Fruit fly (Drosophila melanogaster) whole organism, embryonic: ENCODE results near the gene Tfb4.

ENCODE experiments used
- Abd-B ChIP-seq: fragments of 200-800 bp; sonication (Bioruptor generic); optimal IDR thresholded peaks from 2 replicates; lab custom pipeline; 2018; ENCODE audit warnings: missing biosample characterization, mild to moderate bottlenecking, missing genetic modification characterization, moderate library complexity
- Ada2b ChIP-seq: fragments of 200-800 bp; sonication (Bioruptor generic); IDR thresholded peaks from 2 replicates; pipeline ENCODE4 v1.3.6; 2022; ENCODE audit warnings: missing biosample characterization, missing genetic modification characterization
- Asciz ChIP-seq: fragments of 200-800 bp; sonication (Bioruptor generic); optimal IDR thresholded peaks from 2 replicates; lab custom pipeline; 2017; ENCODE audit warnings: missing biosample characterization, mild to moderate bottlenecking, missing genetic modification characterization, missing genetic modification reagents
- B-H2 ChIP-seq: fragments of 200-800 bp; sonication (Bioruptor generic); optimal IDR thresholded peaks from 2 replicates; lab custom pipeline; 2018; ENCODE audit warnings: missing biosample characterization, mild to moderate bottlenecking, missing genetic modification characterization
- CG10274 ChIP-seq: fragments of 200-800 bp; sonication (Bioruptor generic); optimal IDR thresholded peaks from 3 replicates; lab custom pipeline; 2017; ENCODE audit warnings: missing biosample characterization, mild to moderate bottlenecking, missing genetic modification characterization
- CG10979 ChIP-seq: fragments of 200-800 bp; sonication (Bioruptor generic); optimal IDR thresholded peaks from 2 replicates; lab custom pipeline; 2018; ENCODE audit warnings: missing biosample characterization, mild to moderate bottlenecking, missing genetic modification characterization, moderate library complexity
- CG12071 ChIP-seq: fragments of 200-800 bp; sonication (Bioruptor generic); optimal IDR thresholded peaks from 3 replicates; lab custom pipeline; 2018; ENCODE audit warnings: missing biosample characterization, mild to moderate bottlenecking, missing genetic modification characterization
- CG12219 ChIP-seq: fragments of 200-800 bp; sonication (Bioruptor generic); optimal IDR thresholded peaks from 3 replicates; lab custom pipeline; 2018; ENCODE audit warnings: missing biosample characterization, mild to moderate bottlenecking, missing genetic modification characterization
- CG12769 ChIP-seq: fragments of 200-800 bp; sonication (Bioruptor generic); optimal IDR thresholded peaks from 2 replicates; lab custom pipeline; 2019; ENCODE audit warnings: missing biosample characterization, mild to moderate bottlenecking, missing genetic modification characterization, moderate library complexity
- CG13424 ChIP-seq: fragments of 200-800 bp; sonication (Bioruptor generic); optimal IDR thresholded peaks from 2 replicates; lab custom pipeline; 2019; ENCODE audit warnings: missing biosample characterization, mild to moderate bottlenecking, missing genetic modification characterization, moderate library complexity
- CG13624 ChIP-seq: fragments of 200-800 bp; sonication (Bioruptor generic); optimal IDR thresholded peaks from 2 replicates; lab custom pipeline; 2016; ENCODE audit warnings: missing biosample characterization, missing genetic modification characterization
- CG15011 ChIP-seq: fragments of 200-800 bp; sonication (Bioruptor generic); optimal IDR thresholded peaks from 3 replicates; lab custom pipeline; 2018; ENCODE audit warnings: missing biosample characterization, mild to moderate bottlenecking, missing genetic modification characterization
- CG15073 ChIP-seq: fragments of 200-800 bp; sonication (Bioruptor generic); optimal IDR thresholded peaks from 2 replicates; lab custom pipeline; 2016; ENCODE audit warnings: missing biosample characterization, missing genetic modification characterization
- CG16813 ChIP-seq: fragments of 200-800 bp; sonication (Bioruptor generic); IDR thresholded peaks from 3 replicates; pipeline ENCODE4 v1.3.6; 2022; ENCODE audit warnings: missing biosample characterization, missing genetic modification characterization; ENCODE audit not compliant: partially characterized antibody
- CG18476 ChIP-seq: fragments of 200-800 bp; sonication (Bioruptor generic); optimal IDR thresholded peaks from 2 replicates; lab custom pipeline; 2016; ENCODE audit warnings: missing biosample characterization, mild to moderate bottlenecking, missing genetic modification characterization
- CG2129 ChIP-seq: fragments of 200-800 bp; sonication (Bioruptor generic); IDR thresholded peaks from 2 replicates; pipeline ENCODE4 v1.3.6; 2022; ENCODE audit warnings: missing biosample characterization, missing genetic modification characterization; ENCODE audit not compliant: partially characterized antibody
- CG34422 ChIP-seq: fragments of 200-800 bp; sonication (Bioruptor generic); IDR thresholded peaks from 3 replicates; pipeline ENCODE4 v1.3.6; 2022; ENCODE audit warnings: missing biosample characterization, missing genetic modification characterization
- CG3995 ChIP-seq: fragments of 200-800 bp; sonication (Bioruptor generic); optimal IDR thresholded peaks from 3 replicates; lab custom pipeline; 2016; ENCODE audit warnings: missing biosample characterization, missing genetic modification characterization
- CG6175 ChIP-seq: fragments of 200-800 bp; sonication (Bioruptor generic); IDR thresholded peaks from 3 replicates; pipeline ENCODE4 v1.3.6; 2022; ENCODE audit warnings: missing biosample characterization, missing genetic modification characterization
- CG7271 ChIP-seq: fragments of 200-800 bp; sonication (Bioruptor generic); optimal IDR thresholded peaks from 2 replicates; lab custom pipeline; 2018; ENCODE audit warnings: missing biosample characterization, mild to moderate bottlenecking, missing genetic modification characterization, moderate library complexity
- CG8359 ChIP-seq: fragments of 200-800 bp; sonication (Bioruptor generic); optimal IDR thresholded peaks from 2 replicates; lab custom pipeline; 2017; ENCODE audit warnings: missing biosample characterization, mild to moderate bottlenecking, missing genetic modification characterization, borderline replicate concordance
- CG9797 ChIP-seq: fragments of 200-800 bp; sonication (Bioruptor generic); optimal IDR thresholded peaks from 3 replicates; lab custom pipeline; 2018; ENCODE audit warnings: missing biosample characterization, mild to moderate bottlenecking, missing genetic modification characterization
- CrebB ChIP-seq: fragments of 200-800 bp; sonication (Bioruptor generic); optimal IDR thresholded peaks from 3 replicates; lab custom pipeline; 2018; ENCODE audit warnings: missing biosample characterization, mild to moderate bottlenecking, missing genetic modification characterization
- D19B ChIP-seq: fragments of 200-800 bp; sonication (Bioruptor generic); optimal IDR thresholded peaks from 2 replicates; lab custom pipeline; 2017; ENCODE audit warnings: missing biosample characterization, mild to moderate bottlenecking, missing genetic modification characterization
- Deaf1 ChIP-seq: fragments of 200-800 bp; optimal IDR thresholded peaks from 3 replicates; lab custom pipeline; 2019; ENCODE audit warnings: missing biosample characterization, mild to moderate bottlenecking, missing genetic modification characterization, moderate library complexity
- E2f1 ChIP-seq: fragments of 200-800 bp; sonication (Bioruptor generic); IDR thresholded peaks from 2 replicates; pipeline ENCODE4 v1.3.6; 2022; ENCODE audit warnings: missing biosample characterization, missing genetic modification characterization
- ERR ChIP-seq: fragments of 200-800 bp; sonication (Bioruptor generic); optimal IDR thresholded peaks from 2 replicates; lab custom pipeline; 2016; ENCODE audit warnings: missing biosample characterization, missing genetic modification characterization
- Hmr ChIP-seq: fragments of 200-800 bp; sonication (Bioruptor generic); optimal IDR thresholded peaks from 3 replicates; lab custom pipeline; 2017; ENCODE audit warnings: mild to moderate bottlenecking, missing biosample characterization, missing genetic modification reagents, missing genetic modification characterization
- Hr3 ChIP-seq: fragments of 200-800 bp; sonication (Bioruptor generic); optimal IDR thresholded peaks from 3 replicates; lab custom pipeline; 2016; ENCODE audit warnings: missing biosample characterization, missing genetic modification characterization
- Mad ChIP-seq: fragments of 200-800 bp; sonication (Bioruptor generic); optimal IDR thresholded peaks from 2 replicates; lab custom pipeline; 2016; ENCODE audit warnings: missing biosample characterization, missing genetic modification characterization
- Nf-YC ChIP-seq: fragments of 200-800 bp; optimal IDR thresholded peaks from 3 replicates; lab custom pipeline; 2019; ENCODE audit warnings: missing biosample characterization, mild to moderate bottlenecking, missing genetic modification characterization, moderate library complexity
- ac ChIP-seq: fragments of 200-800 bp; sonication (Bioruptor generic); optimal IDR thresholded peaks from 3 replicates; lab custom pipeline; 2017; ENCODE audit warnings: missing biosample characterization, mild to moderate bottlenecking, missing genetic modification characterization
- bab2 ChIP-seq: fragments of 200-800 bp; sonication (Bioruptor generic); optimal IDR thresholded peaks from 2 replicates; lab custom pipeline; 2016; ENCODE audit warnings: missing biosample characterization, missing genetic modification characterization
- bbx ChIP-seq: fragments of 200-800 bp; sonication (Bioruptor generic); IDR thresholded peaks from 2 replicates; pipeline ENCODE4 v1.3.6; 2022; ENCODE audit warnings: missing biosample characterization, missing genetic modification characterization; ENCODE audit not compliant: partially characterized antibody
- br ChIP-seq: fragments of >200 bp; optimal IDR thresholded peaks from 2 replicates; lab custom pipeline; 2017
- caup ChIP-seq: fragments of 200-800 bp; sonication (Bioruptor generic); optimal IDR thresholded peaks from 3 replicates; lab custom pipeline; 2017; ENCODE audit warnings: missing biosample characterization, mild to moderate bottlenecking, missing genetic modification characterization, moderate library complexity; ENCODE audit not compliant: severe bottlenecking
- chinmo ChIP-seq: fragments of 200-800 bp; sonication (Bioruptor generic); IDR thresholded peaks from 4 replicates; pipeline ENCODE4 v1.3.6; 2022; ENCODE audit warnings: missing biosample characterization, missing genetic modification characterization; ENCODE audit not compliant: partially characterized antibody
- ftz-f1 ChIP-seq: fragments of 200-800 bp; sonication (Bioruptor generic); optimal IDR thresholded peaks from 2 replicates; lab custom pipeline; 2016; ENCODE audit warnings: missing biosample characterization, missing genetic modification characterization
- gfzf ChIP-seq: fragments of 200-800 bp; sonication (Bioruptor generic); optimal IDR thresholded peaks from 2 replicates; lab custom pipeline; 2016; ENCODE audit warnings: missing biosample characterization, mild to moderate bottlenecking, missing genetic modification characterization, moderate library complexity
- gt ChIP-seq: fragments of 200-800 bp; sonication (Bioruptor generic); IDR thresholded peaks from 2 replicates; pipeline ENCODE4 v1.3.6; 2022; ENCODE audit warnings: missing biosample characterization, missing genetic modification characterization
- lov ChIP-seq, 2 experiments: fragments of 200-800 bp in 1 of 2; fragments of >200 bp in 1 of 2; sonication (Bioruptor generic) in 1 of 2; IDR thresholded peaks in 1 of 2; optimal IDR thresholded peaks in 1 of 2; 2 replicates in 1 of 2; 3 replicates in 1 of 2; pipeline versions ENCODE4 v1.3.6 to Lab custom; 2017 to 2022; ENCODE audit warnings: missing biosample characterization in 1 of 2, missing genetic modification characterization in 1 of 2
- luna ChIP-seq: fragments of 200-800 bp; sonication (Bioruptor generic); optimal IDR thresholded peaks from 2 replicates; lab custom pipeline; 2016; ENCODE audit warnings: missing biosample characterization, missing genetic modification characterization
- nau ChIP-seq: fragments of 200-800 bp; sonication (Bioruptor generic); optimal IDR thresholded peaks from 3 replicates; lab custom pipeline; 2017; ENCODE audit warnings: missing biosample characterization, mild to moderate bottlenecking, missing genetic modification characterization, missing genetic modification reagents
- pan ChIP-seq, 4 experiments: fragments of >200 bp in 3 of 4; fragments of 200-800 bp in 1 of 4; sonication (Bioruptor generic) in 1 of 4; optimal IDR thresholded peaks in 3 of 4; IDR thresholded peaks in 1 of 4; 2 replicates each; pipeline versions ENCODE4 v1.3.6 to Lab custom; 2017 to 2022; ENCODE audit warnings: missing biosample characterization in 2 of 4, missing genetic modification characterization in 2 of 4, mixed read lengths in 1 of 4
- peb ChIP-seq: fragments of 200-800 bp; sonication (Bioruptor generic); IDR thresholded peaks from 2 replicates; pipeline ENCODE4 v1.3.6; 2022; ENCODE audit warnings: missing biosample characterization, missing genetic modification characterization
- repo ChIP-seq: fragments of 200-800 bp; sonication (Bioruptor generic); optimal IDR thresholded peaks from 2 replicates; lab custom pipeline; 2016; ENCODE audit warnings: missing biosample characterization, missing genetic modification characterization
- tll ChIP-seq, 2 experiments: fragments of 200-800 bp in 1 of 2; fragments of >200 bp in 1 of 2; sonication (Bioruptor generic) in 1 of 2; optimal IDR thresholded peaks; 2 replicates each; lab custom pipeline; 2017 to 2019; ENCODE audit warnings: missing biosample characterization in 2 of 2, missing genetic modification characterization in 2 of 2, mild to moderate bottlenecking in 1 of 2, moderate library complexity in 1 of 2

Tfb4 gene

dm6 chr2L:1157679-1158518, 7.4 kb upstream of the Tfb4 start, which contains the start of gene capt (continued):
- TF ChIP-seq CG16813 (GFP tag; lab: Robert Waterston, UW): no peak
- no peak for TF ChIP-seq gt (GFP tag; lab: Robert Waterston, UW)
- no peak for TF ChIP-seq Deaf1
- TF ChIP-seq CrebB: no peak
- TF ChIP-seq chinmo (GFP tag; lab: Robert Waterston, UW): peak; percentile 82; the same call in 1 of the 4 replicates
- no peak for TF ChIP-seq Hmr
- TF ChIP-seq Asciz (GFP tag; lab: Kevin White, UChicago): no peak
- no peak for TF ChIP-seq CG8359
- TF ChIP-seq CG12071: no peak
- peak; percentile 36 for TF ChIP-seq CG13624 (GFP tag; lab: Kevin White, UChicago)
- peak; percentile 34; the same call in 1 of the 2 replicates for TF ChIP-seq Ada2b
- TF ChIP-seq tll (GFP tag; optimal IDR thresholded peaks at IDR 0.05; lab: Kevin White, UChicago): no peak
- TF ChIP-seq ac (GFP tag; lab: Kevin White, UChicago): peak; percentile 30
- TF ChIP-seq CG6175 (GFP tag; lab: Robert Waterston, UW): no peak
- no peak for TF ChIP-seq peb (GFP tag; lab: Robert Waterston, UW)
- TF ChIP-seq E2f1 (GFP tag; lab: Robert Waterston, UW): no peak
- no peak for TF ChIP-seq repo (GFP tag; lab: Kevin White, UChicago)
- TF ChIP-seq CG10274: no peak
- no peak for TF ChIP-seq CG15011 (GFP tag; lab: Kevin White, UChicago)
- TF ChIP-seq Abd-B (GFP tag; lab: Kevin White, UChicago): peak; percentile 46
- TF ChIP-seq nau (GFP tag; lab: Kevin White, UChicago): no peak
- TF ChIP-seq ftz-f1 (GFP tag; lab: Kevin White, UChicago): no peak
- TF ChIP-seq CG34422 (GFP tag; lab: Robert Waterston, UW): peak; percentile 95
- peak; percentile 10 for TF ChIP-seq Mad (GFP tag; lab: Kevin White, UChicago)
- TF ChIP-seq CG12769 (tag; lab: Kevin White, UChicago): no peak
- peak; percentile 45 for TF ChIP-seq CG13424
- TF ChIP-seq pan (optimal IDR thresholded peaks at IDR 0.05; lab: Kevin White, UChicago): no peak
- peak in 1 of 2 experiments; percentile 42 for TF ChIP-seq pan (GFP tag; optimal IDR thresholded peaks at IDR 0.05 in 1 of 2, IDR thresholded peaks at IDR 0.05 in 1 of 2)
- no peak for TF ChIP-seq CG15073 (GFP tag; lab: Kevin White, UChicago)
- TF ChIP-seq B-H2: no peak
- peak; percentile 75 for TF ChIP-seq gfzf (GFP tag; lab: Kevin White, UChicago)
- no peak for TF ChIP-seq lov (optimal IDR thresholded peaks at IDR 0.05; lab: Kevin White, UChicago)
- TF ChIP-seq lov (GFP tag; IDR thresholded peaks at IDR 0.05; lab: Robert Waterston, UW): no peak
- no peak for TF ChIP-seq ERR (GFP tag; lab: Kevin White, UChicago)
- no peak for TF ChIP-seq luna
- no peak for TF ChIP-seq CG18476 (GFP tag; lab: Kevin White, UChicago)
- TF ChIP-seq CG3995 (GFP tag; lab: Kevin White, UChicago): peak; percentile 8
- no peak for TF ChIP-seq CG7271 (tag; lab: Kevin White, UChicago)
- TF ChIP-seq CG9797: peak; percentile 53
- TF ChIP-seq Nf-YC: no peak
- TF ChIP-seq CG2129 (GFP tag; lab: Robert Waterston, UW): no peak
- TF ChIP-seq CG12219 (GFP tag; lab: Kevin White, UChicago): no peak
- TF ChIP-seq br (lab: Kevin White, UChicago): no peak
- TF ChIP-seq bab2 (GFP tag; lab: Kevin White, UChicago): peak; percentile 40
- peak; percentile 41 for TF ChIP-seq Hr3 (GFP tag; lab: Kevin White, UChicago)
- TF ChIP-seq bbx: peak; percentile 25; the same call in 1 of the 2 replicates
- no peak for TF ChIP-seq CG10979 (tag; lab: Kevin White, UChicago)
- TF ChIP-seq caup: no peak
- no peak for TF ChIP-seq D19B (GFP tag; lab: Kevin White, UChicago)
